Comparison of ENCODE assay signal across 1 fruit fly cellular context in genomic region chr2L:1648677-1649078, dm6.
A peak's percentile ranks its signal among the peaks of the same experiment; 100 is the strongest.
TF ChIP-seq lines count a peak whose summit lies in the region.

No protein-coding gene starts in this region.

TF ChIP-seq in whole organism, embryonic, 481 proteins besides CTCF, POLR2A, EP300 and RAD21 (continued from another document and continues in another):
- TF ChIP-seq bbx (GFP tag; IDR thresholded peaks at IDR 0.05; lab: Robert Waterston, UW; ENCODE audit: partially characterized antibody) (no peak), CG16813 (GFP tag; IDR thresholded peaks at IDR 0.05; lab: Robert Waterston, UW; ENCODE audit: partially characterized antibody) (no peak), lov (optimal IDR thresholded peaks at IDR 0.05; lab: Kevin White, UChicago) (no peak), lov (GFP tag; IDR thresholded peaks at IDR 0.05; lab: Robert Waterston, UW) (peak; percentile 88), vvl (GFP tag; IDR thresholded peaks at IDR 0.05; lab: Robert Waterston, UW) (peak; percentile 74), GATAe (GFP tag; conservative IDR thresholded peaks at IDR 0.05; lab: Robert Waterston, UW) (no peak), chif (GFP tag; optimal IDR thresholded peaks at IDR 0.05; lab: Kevin White, UChicago) (peak; percentile 69 to 87), CG4707 (GFP tag; optimal IDR thresholded peaks at IDR 0.05; lab: Kevin White, UChicago) (peak; percentile 94), vfl (GFP tag; optimal IDR thresholded peaks at IDR 0.05; lab: Kevin White, UChicago) (no peak), Hr3 (GFP tag; optimal IDR thresholded peaks at IDR 0.05; lab: Kevin White, UChicago) (no peak), CG14050 (GFP tag; IDR thresholded peaks at IDR 0.05; lab: Robert Waterston, UW) (peak; percentile 41; the same call in 2 of the 3 replicates), CG32532 (GFP tag; IDR thresholded peaks at IDR 0.05; lab: Robert Waterston, UW) (peak; percentile 23; the same call in 1 of the 2 replicates), CG4730 (GFP tag; IDR thresholded peaks at IDR 0.05; lab: Robert Waterston, UW) (peak; percentile 25; the same call in 1 of the 2 replicates), caup (GFP tag; optimal IDR thresholded peaks at IDR 0.05; lab: Kevin White, UChicago; ENCODE audit: severe bottlenecking) (peak; percentile 84), ci (GFP tag; IDR thresholded peaks at IDR 0.05; lab: Robert Waterston, UW) (peak; percentile 95), CG2889 (GFP tag; IDR thresholded peaks at IDR 0.05; lab: Robert Waterston, UW) (no peak), Six4 (GFP tag; optimal IDR thresholded peaks at IDR 0.05; lab: Kevin White, UChicago) (peak; percentile 27), sim (GFP tag; IDR thresholded peaks at IDR 0.05; lab: Robert Waterston, UW) (peak; percentile 42; the same call in 1 of the 2 replicates), p53 (GFP tag; optimal IDR thresholded peaks at IDR 0.05; lab: Kevin White, UChicago) (peak; percentile 92), ac (GFP tag; optimal IDR thresholded peaks at IDR 0.05; lab: Kevin White, UChicago) (peak; percentile 56), ken (GFP tag; IDR thresholded peaks at IDR 0.05; lab: Robert Waterston, UW) (peak; percentile 78; the same call in 2 of the 3 replicates), CG30403 (GFP tag; optimal IDR thresholded peaks at IDR 0.05; lab: Kevin White, UChicago) (no peak), CG33557 (GFP tag; optimal IDR thresholded peaks at IDR 0.05; lab: Kevin White, UChicago) (peak; percentile 57), scrt (GFP tag; optimal IDR thresholded peaks at IDR 0.05; lab: Kevin White, UChicago) (peak; percentile 73), CG2116 (GFP tag; optimal IDR thresholded peaks at IDR 0.05; lab: Kevin White, UChicago) (peak; percentile 24), CG14860 (GFP tag; IDR thresholded peaks at IDR 0.05; lab: Robert Waterston, UW; ENCODE audit: partially characterized antibody) (no peak), CG12219 (GFP tag; optimal IDR thresholded peaks at IDR 0.05; lab: Kevin White, UChicago) (peak; percentile 79), CG32767 (GFP tag; IDR thresholded peaks at IDR 0.05; lab: Robert Waterston, UW) (peak; percentile 87; the same call in 1 of the 2 replicates), gcm2 (GFP tag; optimal IDR thresholded peaks at IDR 0.05; lab: Kevin White, UChicago) (no peak), Ets65A (GFP tag; lab: Kevin White, UChicago) (peak; percentile 61), gro (GFP tag; optimal IDR thresholded peaks at IDR 0.05; lab: Kevin White, UChicago) (peak; percentile 12), dan (GFP tag; IDR thresholded peaks at IDR 0.05; lab: Robert Waterston, UW) (no peak), sob (GFP tag; IDR thresholded peaks at IDR 0.05; lab: Robert Waterston, UW) (peak; percentile 71), ems (GFP tag; optimal IDR thresholded peaks at IDR 0.05; lab: Kevin White, UChicago) (peak; percentile 57), CG30020 (tag; optimal IDR thresholded peaks at IDR 0.05; lab: Kevin White, UChicago) (no peak), CG14965 (GFP tag; optimal IDR thresholded peaks at IDR 0.05; lab: Kevin White, UChicago; ENCODE audit: borderline replicate concordance) (peak; percentile 64), CG31441 (GFP tag; IDR thresholded peaks at IDR 0.05; lab: Robert Waterston, UW) (no peak; the same call in 1 of the 2 replicates), Side (GFP tag; optimal IDR thresholded peaks at IDR 0.05; lab: Kevin White, UChicago) (peak; percentile 84), CG8388 (GFP tag; optimal IDR thresholded peaks at IDR 0.05; lab: Kevin White, UChicago) (peak; percentile 75), CG13424 (tag; optimal IDR thresholded peaks at IDR 0.05; lab: Kevin White, UChicago) (peak; percentile 65), CG12744 (GFP tag; optimal IDR thresholded peaks at IDR 0.05; lab: Kevin White, UChicago) (peak; percentile 52), CG15011 (GFP tag; optimal IDR thresholded peaks at IDR 0.05; lab: Kevin White, UChicago) (peak; percentile 90), Tbp (GFP tag; optimal IDR thresholded peaks at IDR 0.05; lab: Kevin White, UChicago) (no peak), zen (tag; optimal IDR thresholded peaks at IDR 0.05; lab: Kevin White, UChicago) (peak; percentile 44), Rfx (GFP tag; IDR thresholded peaks at IDR 0.05; lab: Robert Waterston, UW) (peak; percentile 70), gce (GFP tag; IDR thresholded peaks at IDR 0.05; lab: Robert Waterston, UW) (peak; percentile 85; the same call in 2 of the 3 replicates), MTF-1 (GFP tag; optimal IDR thresholded peaks at IDR 0.05; lab: Kevin White, UChicago; ENCODE audit: borderline replicate concordance) (peak; percentile 94), Lhr (GFP tag; optimal IDR thresholded peaks at IDR 0.05; lab: Kevin White, UChicago) (peak; percentile 89), Gsc (GFP tag; IDR thresholded peaks at IDR 0.05; lab: Robert Waterston, UW) (no peak), Hand (GFP tag; optimal IDR thresholded peaks at IDR 0.05; lab: Kevin White, UChicago) (no peak), CG6654 (GFP tag; optimal IDR thresholded peaks at IDR 0.05; lab: Kevin White, UChicago) (peak; percentile 73), chn (GFP tag; optimal IDR thresholded peaks at IDR 0.05; lab: Kevin White, UChicago) (peak; percentile 45), Fer1 (GFP tag; optimal IDR thresholded peaks at IDR 0.05; lab: Kevin White, UChicago) (peak; percentile 87), CG17802 (tag; optimal IDR thresholded peaks at IDR 0.05; lab: Kevin White, UChicago) (peak; percentile 76), Jarid2 (GFP tag; optimal IDR thresholded peaks at IDR 0.05; lab: Kevin White, UChicago) (peak; percentile 71), H15 (GFP tag; IDR thresholded peaks at IDR 0.05; lab: Robert Waterston, UW) (peak; percentile 63; the same call in 2 of the 3 replicates), CG9609 (GFP tag; optimal IDR thresholded peaks at IDR 0.05; lab: Kevin White, UChicago) (peak; percentile 61), phol (tag; optimal IDR thresholded peaks at IDR 0.05; lab: Kevin White, UChicago) (peak; percentile 45), nmo (GFP tag; optimal IDR thresholded peaks at IDR 0.05; lab: Kevin White, UChicago) (peak; percentile 30), CG10979 (tag; optimal IDR thresholded peaks at IDR 0.05; lab: Kevin White, UChicago) (peak; percentile 45), Pdp1 (GFP tag; optimal IDR thresholded peaks at IDR 0.05; lab: Kevin White, UChicago) (peak; percentile 50 to 80), schlank (tag; optimal IDR thresholded peaks at IDR 0.05; lab: Kevin White, UChicago) (peak; percentile 67), CG9727 (GFP tag; optimal IDR thresholded peaks at IDR 0.05; lab: Kevin White, UChicago) (no peak), CG7271 (tag; optimal IDR thresholded peaks at IDR 0.05; lab: Kevin White, UChicago) (peak; percentile 81), pita (GFP tag; optimal IDR thresholded peaks at IDR 0.05; lab: Kevin White, UChicago) (no peak), crc (GFP tag; optimal IDR thresholded peaks at IDR 0.05; lab: Kevin White, UChicago) (peak; percentile 64), slp2 (GFP tag; optimal IDR thresholded peaks at IDR 0.05; lab: Kevin White, UChicago) (peak; percentile 77), lmd (GFP tag; IDR thresholded peaks at IDR 0.05; lab: Robert Waterston, UW) (no peak), oc (tag; optimal IDR thresholded peaks at IDR 0.05; lab: Kevin White, UChicago) (peak; percentile 88), usp (GFP tag; optimal IDR thresholded peaks at IDR 0.05; lab: Kevin White, UChicago) (no peak), hbn (GFP tag; IDR thresholded peaks at IDR 0.05; lab: Robert Waterston, UW; ENCODE audit: partially characterized antibody) (no peak), fd102C (GFP tag; optimal IDR thresholded peaks at IDR 0.05; lab: Kevin White, UChicago) (peak; percentile 72), bigmax (GFP tag; optimal IDR thresholded peaks at IDR 0.05; lab: Kevin White, UChicago) (peak; percentile 76), z (GFP tag; IDR thresholded peaks at IDR 0.05; lab: Robert Waterston, UW) (peak; percentile 58; the same call in 2 of the 3 replicates), ato (GFP tag; IDR thresholded peaks at IDR 0.05; lab: Robert Waterston, UW; ENCODE audit: partially characterized antibody) (no peak), ase (GFP tag; IDR thresholded peaks at IDR 0.05; lab: Robert Waterston, UW) (peak; percentile 70; the same call in 2 of the 3 replicates), CG30431 (GFP tag; optimal IDR thresholded peaks at IDR 0.05; lab: Kevin White, UChicago) (peak; percentile 41), Opbp (GFP tag; IDR thresholded peaks at IDR 0.05; lab: Robert Waterston, UW; ENCODE audit: partially characterized antibody) (no peak), CG3407 (GFP tag; optimal IDR thresholded peaks at IDR 0.05; lab: Kevin White, UChicago) (peak; percentile 94), Awh (GFP tag; IDR thresholded peaks at IDR 0.05; lab: Robert Waterston, UW) (peak; percentile 91), CG15269 (tag; optimal IDR thresholded peaks at IDR 0.05; lab: Kevin White, UChicago) (peak; percentile 55), CG6683 (GFP tag; optimal IDR thresholded peaks at IDR 0.05; lab: Kevin White, UChicago) (peak; percentile 55), CG15601 (tag; optimal IDR thresholded peaks at IDR 0.05; lab: Kevin White, UChicago) (peak; percentile 92), CG18011 (GFP tag; optimal IDR thresholded peaks at IDR 0.05; lab: Kevin White, UChicago) (peak; percentile 45), ab (GFP tag; optimal IDR thresholded peaks at IDR 0.05; lab: Kevin White, UChicago) (peak; percentile 14), emc (GFP tag; optimal IDR thresholded peaks at IDR 0.05; lab: Kevin White, UChicago) (peak; percentile 45), CG8359 (GFP tag; optimal IDR thresholded peaks at IDR 0.05; lab: Kevin White, UChicago; ENCODE audit: borderline replicate concordance) (peak; percentile 84), eve (GFP tag; optimal IDR thresholded peaks at IDR 0.05; lab: Kevin White, UChicago) (peak in 1 of 2 experiments; percentile 88), HHEX (GFP tag; optimal IDR thresholded peaks at IDR 0.05; lab: Kevin White, UChicago) (peak; percentile 92), CG10274 (GFP tag; optimal IDR thresholded peaks at IDR 0.05; lab: Kevin White, UChicago) (peak; percentile 40), so (GFP tag; IDR thresholded peaks at IDR 0.05; lab: Robert Waterston, UW) (peak; percentile 73; the same call in 2 of the 3 replicates), peb (GFP tag; IDR thresholded peaks at IDR 0.05; lab: Robert Waterston, UW) (no peak), CG7357 (GFP tag; IDR thresholded peaks at IDR 0.05; lab: Robert Waterston, UW) (no peak), HLH3B (GFP tag; IDR thresholded peaks at IDR 0.05; lab: Robert Waterston, UW) (peak; percentile 80), CG7786 (GFP tag; optimal IDR thresholded peaks at IDR 0.05; lab: Kevin White, UChicago) (peak; percentile 47), Chrac-16 (GFP tag; optimal IDR thresholded peaks at IDR 0.05; lab: Kevin White, UChicago) (no peak), cas (GFP tag; IDR thresholded peaks at IDR 0.05; lab: Robert Waterston, UW) (no peak), D (optimal IDR thresholded peaks at IDR 0.05; lab: Kevin White, UChicago) (no peak), D (GFP tag; optimal IDR thresholded peaks at IDR 0.05; lab: Kevin White, UChicago) (peak; percentile 79), lbe (GFP tag; optimal IDR thresholded peaks at IDR 0.05; lab: Kevin White, UChicago) (no peak), dm (GFP tag; optimal IDR thresholded peaks at IDR 0.05; lab: Kevin White, UChicago) (peak; percentile 31), cad (GFP tag; optimal IDR thresholded peaks at IDR 0.05; lab: Kevin White, UChicago) (no peak), CG4424 (GFP tag; optimal IDR thresholded peaks at IDR 0.05; lab: Kevin White, UChicago) (peak; percentile 61), Ptx1 (GFP tag; IDR thresholded peaks at IDR 0.05; lab: Robert Waterston, UW) (no peak; the same call in 1 of the 2 replicates), Hr39 (optimal IDR thresholded peaks at IDR 0.05; lab: Kevin White, UChicago) (no peak), Sox102F (GFP tag; optimal IDR thresholded peaks at IDR 0.05; lab: Kevin White, UChicago) (peak; percentile 92), Med (GFP tag; lab: Kevin White, UChicago) (peak; percentile 96), BEAF-32 (GFP tag; optimal IDR thresholded peaks at IDR 0.05; lab: Kevin White, UChicago) (no peak), CG6689 (GFP tag; IDR thresholded peaks at IDR 0.05; lab: Robert Waterston, UW) (peak; percentile 67), CG8290 (GFP tag; optimal IDR thresholded peaks at IDR 0.05; lab: Kevin White, UChicago) (peak; percentile 39), CG8290 (tag; optimal IDR thresholded peaks at IDR 0.05; lab: Kevin White, UChicago) (peak; percentile 61 to 95), pum (GFP tag; optimal IDR thresholded peaks at IDR 0.05; lab: Kevin White, UChicago) (peak; percentile 57), Myb (GFP tag; optimal IDR thresholded peaks at IDR 0.05; lab: Kevin White, UChicago) (peak; percentile 29), Usf (GFP tag; optimal IDR thresholded peaks at IDR 0.05; lab: Kevin White, UChicago) (no peak), CG16779 (GFP tag; IDR thresholded peaks at IDR 0.05; lab: Robert Waterston, UW) (0 out of 2 replicates have a peak, but pooled peaks have one; percentile 43), CG7987 (GFP tag; optimal IDR thresholded peaks at IDR 0.05; lab: Kevin White, UChicago) (peak; percentile 97), CG18619 (GFP tag; optimal IDR thresholded peaks at IDR 0.05; lab: Kevin White, UChicago) (peak; percentile 75), tio (GFP tag; optimal IDR thresholded peaks at IDR 0.05; lab: Kevin White, UChicago) (peak; percentile 71), trh (GFP tag; optimal IDR thresholded peaks at IDR 0.05; lab: Kevin White, UChicago) (peak; percentile 79), ind (GFP tag; optimal IDR thresholded peaks at IDR 0.05; lab: Kevin White, UChicago) (no peak), CG31224 (GFP tag; IDR thresholded peaks at IDR 0.05; lab: Robert Waterston, UW) (no peak), pnt (GFP tag; optimal IDR thresholded peaks at IDR 0.05; lab: Kevin White, UChicago) (peak; percentile 74), abd-A (tag; optimal IDR thresholded peaks at IDR 0.05; lab: Kevin White, UChicago) (peak; percentile 77), NC2β (GFP tag; optimal IDR thresholded peaks at IDR 0.05; lab: Kevin White, UChicago) (peak; percentile 89), HmgD (GFP tag; optimal IDR thresholded peaks at IDR 0.05; lab: Kevin White, UChicago) (peak; percentile 66), odd (GFP tag; optimal IDR thresholded peaks at IDR 0.05; lab: Kevin White, UChicago) (peak; percentile 69), stwl (tag; optimal IDR thresholded peaks at IDR 0.05; lab: Kevin White, UChicago) (peak; percentile 25), Vsx1 (GFP tag; optimal IDR thresholded peaks at IDR 0.05; lab: Kevin White, UChicago) (peak; percentile 95), Fer2 (tag; optimal IDR thresholded peaks at IDR 0.05; lab: Kevin White, UChicago) (peak; percentile 59), CG14014 (GFP tag; IDR thresholded peaks at IDR 0.05; lab: Robert Waterston, UW) (peak; percentile 82; the same call in 1 of the 2 replicates)
